Worm (Caenorhabditis elegans) whole organism, midembryonic: Measurements from ENCODE around the gene col-127.

Experiments
- T22C8.4 ChIP-seq: fragments of 200-800 bp; sonication (Bioruptor generic); IDR thresholded peaks from 2 replicates; pipeline ENCODE4 v1.3.6; 2022; ENCODE audit warnings: missing genetic modification characterization, missing compliant biosample characterization
- cog-1 ChIP-seq: sonication (generic microtip); optimal IDR thresholded peaks from 2 replicates; lab custom pipeline; 2016; ENCODE audit warnings: missing genetic modification characterization, missing compliant biosample characterization
- flt-1 ChIP-seq: fragments of 200-800 bp; sonication (Bioruptor generic); IDR thresholded peaks from 2 replicates; pipeline ENCODE4 v1.3.6; 2022; ENCODE audit warnings: missing genetic modification characterization, missing compliant biosample characterization
- klf-2 ChIP-seq: fragments of 200-800 bp; sonication (Bioruptor generic); conservative IDR thresholded peaks from 2 replicates; pipeline ENCODE4 v1.3.6; 2022; ENCODE audit warnings: missing genetic modification reagents, missing genetic modification characterization, missing compliant biosample characterization
- ref-1 ChIP-seq: fragments of 200-800 bp; sonication (Bioruptor generic); conservative IDR thresholded peaks from 2 replicates; pipeline ENCODE4 v1.3.6; 2022; ENCODE audit warnings: missing genetic modification reagents, missing genetic modification characterization, missing compliant biosample characterization
- ztf-23 ChIP-seq: fragments of 200-800 bp; sonication (Bioruptor generic); IDR thresholded peaks from 2 replicates; pipeline ENCODE4 v1.3.6; 2022; ENCODE audit warnings: missing genetic modification reagents, missing genetic modification characterization, missing compliant biosample characterization

ce11 chrIV:11261535-11261934, 4.5 kb downstream of the col-127 start, which contains the start of gene F54D1.1:
- TF ChIP-seq ref-1 (GFP tag; lab: Robert Waterston, UW) (no peak), T22C8.4 (GFP tag; lab: Robert Waterston, UW) (no peak), cog-1 (tag; lab: Kevin White, UChicago) (no peak), flt-1 (GFP tag; lab: Robert Waterston, UW) (no peak), ztf-23 (GFP tag; lab: Robert Waterston, UW) (no peak), klf-2 (GFP tag; lab: Robert Waterston, UW) (no peak)
